Worm (Caenorhabditis elegans) whole organism, L4 larva: Measurements from ENCODE around the gene Y43F8C.3.
"Not testable (repeated sequence)": the region's sequence is repeated elsewhere in the genome, so short reads cannot be mapped to it uniquely, and the experiment has no call there.

Experiments used
- aly-2 ChIP-seq: sonication (generic microtip); optimal IDR thresholded peaks from 2 replicates; lab custom pipeline; 2018; ENCODE audit warnings: missing biosample characterization, missing genetic modification characterization
- ama-1 ChIP-seq: fragments of 150-350 bp; optimal IDR thresholded peaks from 2 replicates; lab custom pipeline; 2014; ENCODE audit warnings: inconsistent platforms, mixed read lengths
- ceh-82 ChIP-seq: sonication (generic microtip); optimal IDR thresholded peaks from 2 replicates; lab custom pipeline; 2017; ENCODE audit warnings: missing biosample characterization, missing genetic modification characterization
- dmd-6 ChIP-seq: fragments of 200-800 bp; sonication (Bioruptor generic); IDR thresholded peaks from 2 replicates; pipeline ENCODE4 v1.3.6; 2022; ENCODE audit warnings: missing genetic modification reagents, missing genetic modification characterization, missing compliant biosample characterization
- lin-39 ChIP-seq: fragments of 150-350 bp; optimal IDR thresholded peaks from 2 replicates; lab custom pipeline; 2014; ENCODE audit warnings: missing biosample characterization, missing genetic modification reagents, missing genetic modification characterization
- madf-9 ChIP-seq: fragments of 200-800 bp; sonication (Bioruptor generic); conservative IDR thresholded peaks from 2 replicates; pipeline ENCODE4 v1.3.6; 2022; ENCODE audit warnings: missing genetic modification reagents, missing genetic modification characterization, missing compliant biosample characterization
- mdl-1 ChIP-seq, 2 experiments: fragments of 150-350 bp in 1 of 2; sonication (generic microtip) in 1 of 2; optimal IDR thresholded peaks; 2 replicates each; lab custom pipeline; 2014 to 2017; ENCODE audit warnings: missing biosample characterization in 2 of 2, missing genetic modification characterization in 2 of 2
- mes-2 ChIP-seq: sonication (generic microtip); optimal IDR thresholded peaks from 2 replicates; lab custom pipeline; 2016; ENCODE audit warnings: missing genotype, mild to moderate bottlenecking, missing genetic modification characterization, missing compliant biosample characterization; ENCODE audit not compliant: poor library complexity, severe bottlenecking
- nhr-237 ChIP-seq: sonication (generic microtip); optimal IDR thresholded peaks from 2 replicates; lab custom pipeline; 2017; ENCODE audit warnings: missing biosample characterization, missing genetic modification characterization
- nhr-25 ChIP-seq: sonication (generic microtip); optimal IDR thresholded peaks from 2 replicates; lab custom pipeline; 2017; ENCODE audit warnings: missing genetic modification characterization, mild to moderate bottlenecking, missing compliant biosample characterization, antibody characterized with exemption, moderate library complexity, borderline replicate concordance; ENCODE audit not compliant: insufficient read depth
- nhr-76 ChIP-seq: fragments of 150-350 bp; optimal IDR thresholded peaks from 2 replicates; lab custom pipeline; 2014; ENCODE audit warnings: missing biosample characterization, missing genetic modification characterization
- nhr-77 ChIP-seq: fragments of 150-350 bp; optimal IDR thresholded peaks from 2 replicates; lab custom pipeline; 2014; ENCODE audit warnings: missing biosample characterization, missing genetic modification characterization
- zfp-2 ChIP-seq: sonication (generic microtip); optimal IDR thresholded peaks from 2 replicates; lab custom pipeline; 2016; ENCODE audit warnings: mild to moderate bottlenecking, missing genetic modification characterization, missing compliant biosample characterization
- ztf-11 ChIP-seq: fragments of 150-350 bp; optimal IDR thresholded peaks from 2 replicates; lab custom pipeline; 2014; ENCODE audit warnings: missing biosample characterization, missing genetic modification characterization

ce11 chrV:19635525-19636193, 13.2 kb upstream of the Y43F8C.3 start:
- TF ChIP-seq nhr-237; aly-2 (tag; lab: Kevin White, UChicago); nhr-76 (tag; lab: Kevin White, UChicago); mdl-1 (tag; optimal IDR thresholded peaks at IDR 0.05; lab: Kevin White, UChicago); ztf-11; dmd-6 (GFP tag; lab: Robert Waterston, UW); nhr-25 (tag; lab: Kevin White, UChicago); lin-39 (tag; lab: Kevin White, UChicago); madf-9 (GFP tag; lab: Robert Waterston, UW); ceh-82 (tag; lab: Kevin White, UChicago); zfp-2 (tag; lab: Kevin White, UChicago); mes-2 (tag; lab: Kevin White, UChicago); nhr-77 (tag; lab: Kevin White, UChicago); ama-1 (lab: Kevin White, UChicago): not testable (repeated sequence)
